Worm (Caenorhabditis elegans): ENCODE measurements around the gene ubh-4.

The ubh-4 gene

DNA sequence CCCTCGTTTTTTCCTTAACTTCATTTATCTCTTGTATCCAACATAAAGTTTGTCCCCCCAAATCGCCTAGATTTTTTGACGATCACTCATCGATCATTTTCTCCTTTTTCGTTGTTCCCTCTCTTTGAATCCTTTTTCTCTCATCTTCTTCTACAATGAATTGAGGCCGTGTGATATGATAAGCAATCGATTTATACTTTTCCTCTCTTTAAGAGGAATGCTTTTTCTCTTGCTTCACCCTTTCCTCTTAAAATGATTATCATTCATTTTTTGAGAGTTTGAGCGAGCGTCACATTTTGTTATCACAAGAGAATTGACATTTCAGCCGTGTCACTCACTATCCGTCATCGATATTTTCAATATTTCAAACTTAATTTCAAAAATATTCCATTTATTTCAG, 38.6 kb upstream of the ubh-4 start, which contains the start of gene K02C4.5 (continued):
- TF ChIP-seq php-3 (GFP tag; IDR thresholded peaks at IDR 0.05) (0 out of 2 replicates have a peak, but pooled peaks have one; percentile 49), ztf-7 (tag; optimal IDR thresholded peaks at IDR 0.05) (peak; percentile 7), snpc-4 (tag; optimal IDR thresholded peaks at IDR 0.05) (no peak), snpc-1.2 (GFP tag; IDR thresholded peaks at IDR 0.05) (no peak), nhr-48 (tag; optimal IDR thresholded peaks at IDR 0.05) (no peak), F37D6.2 (tag; optimal IDR thresholded peaks at IDR 0.05) (no peak), nhr-6 (tag; optimal IDR thresholded peaks at IDR 0.05) (peak; percentile 61), gei-8 (GFP tag; optimal IDR thresholded peaks at IDR 0.05) (no peak), attf-4 (tag; optimal IDR thresholded peaks at IDR 0.05) (no peak), ZK337.2 (GFP tag; IDR thresholded peaks at IDR 0.05) (no peak), jun-1 (tag; optimal IDR thresholded peaks at IDR 0.05) (no peak), spr-1 (tag; optimal IDR thresholded peaks at IDR 0.05) (no peak), zag-1 (tag; optimal IDR thresholded peaks at IDR 0.05) (no peak), spr-3 (GFP tag; optimal IDR thresholded peaks at IDR 0.05) (no peak), mdt-29 (GFP tag; IDR thresholded peaks at IDR 0.05) (no peak), ceh-20 (GFP tag; IDR thresholded peaks at IDR 0.05) (no peak), ces-1 (GFP tag; optimal IDR thresholded peaks at IDR 0.05) (no peak), nhr-11 (tag; optimal IDR thresholded peaks at IDR 0.05) (no peak), egl-27 (tag; optimal IDR thresholded peaks at IDR 0.05) (no peak), fos-1 (tag; optimal IDR thresholded peaks at IDR 0.05) (no peak), hlh-11 (tag; optimal IDR thresholded peaks at IDR 0.05) (peak; percentile 79), R02D3.7 (tag; optimal IDR thresholded peaks at IDR 0.05) (no peak)

DNA sequence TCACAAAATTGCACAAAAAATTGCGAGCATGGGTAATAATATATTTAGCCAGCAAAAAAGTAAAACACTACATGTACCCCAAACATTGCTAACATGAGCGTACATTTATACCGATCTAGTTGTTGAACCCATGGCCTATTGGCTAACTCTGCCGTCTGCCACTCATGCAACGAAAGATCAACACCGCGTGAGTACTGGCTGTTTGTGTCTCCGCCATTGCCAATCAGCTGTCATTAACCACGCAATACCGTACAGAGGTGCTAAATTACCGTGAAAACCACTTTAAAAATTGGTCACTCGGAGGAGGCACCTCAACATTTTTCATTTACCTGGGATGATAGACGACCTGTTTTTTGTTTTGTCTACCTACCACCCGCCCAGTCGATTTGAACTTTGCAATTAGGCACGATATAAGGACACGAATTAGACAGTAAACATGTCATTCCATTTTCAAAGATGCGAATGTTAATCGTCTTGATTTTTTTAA, 36.0 kb upstream of the ubh-4 start, which contains the start of gene K02C4.2:
Gene K02C4.2, plus strand, starts transcription at position 437 of the 487 bp plus-strand sequence.
- TF ChIP-seq ceh-28 (tag; optimal IDR thresholded peaks at IDR 0.05) (no peak), nhr-42 (GFP tag; IDR thresholded peaks at IDR 0.05) (peak; percentile 85), ceh-20 (GFP tag; IDR thresholded peaks at IDR 0.05) (peak; percentile 79), nhr-28 (tag; optimal IDR thresholded peaks at IDR 0.05) (peak; percentile 54), php-3 (GFP tag; IDR thresholded peaks at IDR 0.05) (peak; percentile 78), dmd-8 (GFP tag; IDR thresholded peaks at IDR 0.05) (peak; percentile 93), lin-38 (GFP tag; IDR thresholded peaks at IDR 0.05) (peak; percentile 83), nhr-11 (tag; optimal IDR thresholded peaks at IDR 0.05) (no peak), ceh-82 (tag; optimal IDR thresholded peaks at IDR 0.05) (no peak), unc-62 (GFP tag; optimal IDR thresholded peaks at IDR 0.05 in 1 of 2) (no peak), unc-62 (tag; optimal IDR thresholded peaks at IDR 0.05) (no peak), nhr-10 (tag; optimal IDR thresholded peaks at IDR 0.05) (peak; percentile 18), lin-29 (GFP tag; IDR thresholded peaks at IDR 0.05) (0 out of 2 replicates have a peak, but pooled peaks have one; percentile 40), zag-1 (tag; optimal IDR thresholded peaks at IDR 0.05) (no peak), spr-3 (GFP tag; optimal IDR thresholded peaks at IDR 0.05) (peak; percentile 64), F26F4.8 (GFP tag; conservative IDR thresholded peaks at IDR 0.05) (peak; percentile 85), madf-5 (GFP tag; IDR thresholded peaks at IDR 0.05) (peak in 1 of 2 experiments; percentile 81; a peak in 1 of 4 replicates), F49E8.2 (tag; optimal IDR thresholded peaks at IDR 0.05; ENCODE audit: borderline replicate concordance) (peak; percentile 45), ZK337.2 (GFP tag; IDR thresholded peaks at IDR 0.05) (peak; percentile 63; the same call in 1 of the 2 replicates), T20F7.1 (GFP tag; optimal IDR thresholded peaks at IDR 0.05) (peak; percentile 67), lin-13 (GFP tag; optimal IDR thresholded peaks at IDR 0.05) (peak; percentile 73), F44E2.7 (GFP tag; IDR thresholded peaks at IDR 0.05) (0 out of 2 replicates have a peak, but pooled peaks have one; percentile 66), hlh-11 (tag; optimal IDR thresholded peaks at IDR 0.05) (peak; percentile 94), tra-1 (GFP tag; IDR thresholded peaks at IDR 0.05) (peak; percentile 90), ceh-44 (GFP tag; IDR thresholded peaks at IDR 0.05) (no peak), daf-12 (tag; optimal IDR thresholded peaks at IDR 0.05) (no peak), daf-19 (GFP tag; conservative IDR thresholded peaks at IDR 0.05) (peak; percentile 68; the same call in 1 of the 2 replicates), nhr-111 (GFP tag; optimal IDR thresholded peaks at IDR 0.05) (peak; percentile 90), set-16 (GFP tag; IDR thresholded peaks at IDR 0.05) (no peak), lin-1 (GFP tag; IDR thresholded peaks at IDR 0.05) (peak; percentile 42; the same call in 1 of the 2 replicates), ztf-7 (tag; optimal IDR thresholded peaks at IDR 0.05) (peak; percentile 77), Y105C5A.15 (GFP tag; IDR thresholded peaks at IDR 0.05) (0 out of 2 replicates have a peak, but pooled peaks have one; percentile 56), sdz-12 (GFP tag; optimal IDR thresholded peaks at IDR 0.05) (peak; percentile 72), mdt-29 (GFP tag; IDR thresholded peaks at IDR 0.05) (peak; percentile 55; the same call in 1 of the 2 replicates), pha-4 (GFP tag; IDR thresholded peaks at IDR 0.05) (peak; percentile 85), pha-4 (tag; optimal IDR thresholded peaks at IDR 0.05) (no peak), ctbp-1 (GFP tag; IDR thresholded peaks at IDR 0.05) (peak; percentile 47; the same call in 1 of the 2 replicates)

Data from whole organism, L4 larva.